Fruit fly (Drosophila melanogaster) whole organism, wandering third instar larva: ENCODE measurements around the gene Scm.
A peak's percentile ranks its signal among the peaks of the same experiment; 100 is the strongest.

Experiments used
- Abd-B ChIP-seq: fragments of >200 bp; optimal IDR thresholded peaks from 2 replicates; lab custom pipeline; 2017; ENCODE audit warnings: missing biosample characterization, missing genetic modification characterization
- Dfd ChIP-seq: fragments of >200 bp; optimal IDR thresholded peaks from 2 replicates; lab custom pipeline; 2017; ENCODE audit warnings: missing biosample characterization, missing genetic modification characterization
- GATAd ChIP-seq: sonication (Bioruptor generic); optimal IDR thresholded peaks from 2 replicates; lab custom pipeline; 2016; ENCODE audit warnings: missing biosample characterization, missing genetic modification characterization
- Hnf4 ChIP-seq: fragments of 200-800 bp; sonication (Bioruptor generic); optimal IDR thresholded peaks from 2 replicates; lab custom pipeline; 2016; ENCODE audit warnings: missing biosample characterization, mild to moderate bottlenecking, missing genetic modification characterization
- Hr78 ChIP-seq: fragments of >200 bp; optimal IDR thresholded peaks from 2 replicates; lab custom pipeline; 2017; ENCODE audit warnings: missing biosample characterization, missing genetic modification characterization
- Hr83 ChIP-seq: fragments of 200-300 bp; sonication (Bioruptor generic); optimal IDR thresholded peaks from 2 replicates; lab custom pipeline; 2016; ENCODE audit warnings: missing biosample characterization, mild to moderate bottlenecking, missing genetic modification characterization, moderate library complexity; ENCODE audit not compliant: poor library complexity, severe bottlenecking
- Mio ChIP-seq: sonication (Bioruptor generic); optimal IDR thresholded peaks from 2 replicates; lab custom pipeline; 2016; ENCODE audit warnings: missing biosample characterization, missing genetic modification characterization
- OdsH ChIP-seq: fragments of 200-800 bp; sonication (Bioruptor generic); optimal IDR thresholded peaks from 2 replicates; lab custom pipeline; 2016; ENCODE audit warnings: missing biosample characterization, mild to moderate bottlenecking, missing genetic modification characterization
- br ChIP-seq: fragments of 200-800 bp; sonication (Bioruptor generic); optimal IDR thresholded peaks from 2 replicates; lab custom pipeline; 2016; ENCODE audit warnings: missing biosample characterization, missing genetic modification characterization
- fru ChIP-seq: fragments of 200-800 bp; sonication (Bioruptor generic); optimal IDR thresholded peaks from 3 replicates; lab custom pipeline; 2016; ENCODE audit warnings: missing biosample characterization, mild to moderate bottlenecking, missing genetic modification characterization
- h ChIP-seq: fragments of 200-800 bp; sonication (Bioruptor generic); optimal IDR thresholded peaks from 3 replicates; lab custom pipeline; 2016; ENCODE audit warnings: missing biosample characterization, mild to moderate bottlenecking, missing genetic modification characterization
- sage ChIP-seq: fragments of 200-800 bp; sonication (Bioruptor generic); optimal IDR thresholded peaks from 2 replicates; lab custom pipeline; 2016; ENCODE audit warnings: missing biosample characterization, mild to moderate bottlenecking, missing genetic modification characterization
- usp ChIP-seq: fragments of >200 bp; optimal IDR thresholded peaks from 2 replicates; lab custom pipeline; 2017; ENCODE audit warnings: missing biosample characterization, missing genetic modification characterization

DNA sequence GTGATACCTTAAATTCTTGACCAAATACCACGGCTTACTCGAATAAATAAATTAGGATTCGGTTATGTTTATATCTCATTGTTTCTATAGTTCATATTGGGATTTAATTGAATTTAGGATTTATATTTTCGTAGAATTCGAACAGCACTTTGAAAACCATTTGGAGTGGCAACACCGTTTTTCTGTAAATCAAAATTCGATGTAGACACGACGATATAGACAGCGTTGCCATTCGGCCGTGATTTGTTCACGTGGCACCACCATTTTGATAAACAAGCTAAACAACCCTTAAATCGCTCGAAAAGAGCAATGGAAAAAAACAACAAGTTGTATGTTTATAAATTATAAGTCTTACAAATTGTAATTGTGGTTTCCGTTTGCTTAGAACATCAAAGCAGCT lies 8.8 kb downstream of the Scm start:
- TF ChIP-seq h (GFP tag; lab: Kevin White, UChicago): no peak
- TF ChIP-seq usp (GFP tag; lab: Kevin White, UChicago): no peak
- TF ChIP-seq Hr83 (GFP tag; lab: Kevin White, UChicago): no peak
- no peak for TF ChIP-seq Hr78 (GFP tag; lab: Kevin White, UChicago)
- TF ChIP-seq fru (GFP tag; lab: Kevin White, UChicago): no peak
- TF ChIP-seq Mio (GFP tag; lab: Kevin White, UChicago): no peak
- TF ChIP-seq GATAd (GFP tag; lab: Kevin White, UChicago): no peak
- no peak for TF ChIP-seq Abd-B (GFP tag; lab: Kevin White, UChicago)
- TF ChIP-seq Dfd: no peak
- peak; percentile 53 for TF ChIP-seq Hnf4
- no peak for TF ChIP-seq br (GFP tag; lab: Kevin White, UChicago)
- TF ChIP-seq OdsH (GFP tag; lab: Kevin White, UChicago): no peak
- no peak for TF ChIP-seq sage (GFP tag; lab: Kevin White, UChicago)
